Fruit fly (Drosophila melanogaster) whole organism, adult: ENCODE data around the gene Nrx-IV.

Experiments
- CG11617 ChIP-seq: fragments of 200-800 bp; sonication (Bioruptor generic); optimal IDR thresholded peaks from 2 replicates; lab custom pipeline; 2017; ENCODE audit warnings: mild to moderate bottlenecking, missing biosample characterization, missing genetic modification reagents, missing genetic modification characterization
- CG12768 ChIP-seq: fragments of 200-800 bp; sonication (Bioruptor generic); optimal IDR thresholded peaks from 2 replicates; lab custom pipeline; 2017; ENCODE audit warnings: missing biosample characterization, missing genetic modification characterization, mild to moderate bottlenecking, moderate library complexity, missing genetic modification reagents
- CG14711 ChIP-seq: fragments of 200-800 bp; sonication (Bioruptor generic); optimal IDR thresholded peaks from 2 replicates; lab custom pipeline; 2018; ENCODE audit warnings: missing biosample characterization, mild to moderate bottlenecking, missing genetic modification characterization, moderate library complexity
- CG1620 ChIP-seq: fragments of 200-800 bp; sonication (Bioruptor generic); optimal IDR thresholded peaks from 2 replicates; lab custom pipeline; 2016; ENCODE audit warnings: missing biosample characterization, missing genetic modification characterization
- CG33017 ChIP-seq: fragments of 200-800 bp; sonication (Bioruptor generic); optimal IDR thresholded peaks from 2 replicates; lab custom pipeline; 2018; ENCODE audit warnings: missing biosample characterization, mild to moderate bottlenecking, missing genetic modification characterization, moderate library complexity
- CG5204 ChIP-seq: fragments of 200-800 bp; sonication (Bioruptor generic); optimal IDR thresholded peaks from 2 replicates; lab custom pipeline; 2016; ENCODE audit warnings: missing biosample characterization, missing genetic modification characterization
- CG7045 ChIP-seq: fragments of 200-800 bp; sonication (Bioruptor generic); optimal IDR thresholded peaks from 2 replicates; lab custom pipeline; 2017; ENCODE audit warnings: missing biosample characterization, mild to moderate bottlenecking, missing genetic modification characterization
- CG7101 ChIP-seq: fragments of 200-800 bp; sonication (Bioruptor generic); optimal IDR thresholded peaks from 2 replicates; lab custom pipeline; 2018; ENCODE audit warnings: missing biosample characterization, mild to moderate bottlenecking, missing genetic modification characterization, moderate library complexity
- Clk ChIP-seq: fragments of 200-800 bp; sonication (Bioruptor generic); optimal IDR thresholded peaks from 2 replicates; lab custom pipeline; 2017; ENCODE audit warnings: missing biosample characterization, missing genetic modification characterization
- Crg-1 ChIP-seq: fragments of 200-800 bp; sonication (Bioruptor generic); optimal IDR thresholded peaks from 2 replicates; lab custom pipeline; 2016; ENCODE audit warnings: missing biosample characterization, missing genetic modification characterization
- Hr96 ChIP-seq: fragments of 200-800 bp; sonication (Bioruptor generic); optimal IDR thresholded peaks from 2 replicates; lab custom pipeline; 2016; ENCODE audit warnings: missing biosample characterization, missing genetic modification characterization
- Mnt ChIP-seq: fragments of 200-800 bp; sonication (Bioruptor generic); optimal IDR thresholded peaks from 2 replicates; lab custom pipeline; 2016; ENCODE audit warnings: missing biosample characterization, mild to moderate bottlenecking, missing genetic modification characterization
- bab1 ChIP-seq: fragments of 200-800 bp; sonication (Bioruptor generic); optimal IDR thresholded peaks from 3 replicates; lab custom pipeline; 2019; ENCODE audit warnings: missing biosample characterization, mild to moderate bottlenecking, missing genetic modification characterization, moderate library complexity
- cic ChIP-seq: fragments of 200-800 bp; sonication (Bioruptor generic); optimal IDR thresholded peaks from 2 replicates; lab custom pipeline; 2017; ENCODE audit warnings: missing biosample characterization, mild to moderate bottlenecking, missing genetic modification characterization, moderate library complexity
- cnc ChIP-seq, 2 experiments: fragments of >200 bp; optimal IDR thresholded peaks; 2 replicates each; lab custom pipeline; 2017
- kay ChIP-seq: fragments of 200-800 bp; sonication (Bioruptor generic); peaks from one replicate; lab custom pipeline; 2016; ENCODE audit warnings: missing biosample characterization, missing genetic modification characterization, borderline replicate concordance
- ovo ChIP-seq: fragments of 200-800 bp; sonication (Bioruptor generic); optimal IDR thresholded peaks from 2 replicates; lab custom pipeline; 2016; ENCODE audit warnings: missing biosample characterization, missing genetic modification characterization
- pad ChIP-seq: fragments of 200-800 bp; sonication (Bioruptor generic); optimal IDR thresholded peaks from 3 replicates; lab custom pipeline; 2017; ENCODE audit warnings: missing biosample characterization, missing genetic modification characterization, mild to moderate bottlenecking, moderate library complexity, missing genetic modification reagents
- tj ChIP-seq: fragments of 200-800 bp; sonication (Bioruptor generic); optimal IDR thresholded peaks from 3 replicates; lab custom pipeline; 2017; ENCODE audit warnings: missing biosample characterization, mild to moderate bottlenecking, missing genetic modification characterization, moderate library complexity
- toe ChIP-seq: fragments of 200-800 bp; sonication (Bioruptor generic); optimal IDR thresholded peaks from 2 replicates; lab custom pipeline; 2016; ENCODE audit warnings: missing biosample characterization, missing genetic modification characterization

Nrx-IV gene

dm6 chr3L:12138113-12138899 is 8.0 kb upstream of the Nrx-IV start, which contains the start of the genes ND-SGDH and RhoGAP68F:
ND-SGDH (minus strand) TSS chr3L:12138584.
RhoGAP68F (plus strand) TSS chr3L:12138868.
- peak; percentile 88 for TF ChIP-seq CG12768
- TF ChIP-seq CG1620 (GFP tag; lab: Kevin White, UChicago): peak; percentile 85
- no peak for TF ChIP-seq kay (GFP tag; lab: Kevin White, UChicago)
- peak; percentile 90 for TF ChIP-seq tj (GFP tag; lab: Kevin White, UChicago)
- peak; percentile 73 for TF ChIP-seq Mnt (GFP tag; lab: Kevin White, UChicago)
- TF ChIP-seq Clk: peak; percentile 85
- peak; percentile 85 for TF ChIP-seq CG11617 (GFP tag; lab: Kevin White, UChicago)
- TF ChIP-seq ovo (GFP tag; lab: Kevin White, UChicago): peak; percentile 61
- TF ChIP-seq toe (GFP tag; lab: Kevin White, UChicago): peak; percentile 94
- no peak for TF ChIP-seq cnc (optimal IDR thresholded peaks at IDR 0.05; lab: Kevin White, UChicago)
- TF ChIP-seq CG14711 (tag; lab: Kevin White, UChicago): peak; percentile 68
- no peak for TF ChIP-seq CG5204 (GFP tag; lab: Kevin White, UChicago)
- peak; percentile 83 for TF ChIP-seq CG7101 (tag; lab: Kevin White, UChicago)
- peak; percentile 73 for TF ChIP-seq CG33017 (tag; lab: Kevin White, UChicago)
- peak; percentile 69 for TF ChIP-seq bab1
- peak; percentile 48 for TF ChIP-seq cic (GFP tag; lab: Kevin White, UChicago)
- peak; percentile 88 for TF ChIP-seq Hr96 (GFP tag; lab: Kevin White, UChicago)
- peak; percentile 70 for TF ChIP-seq pad (GFP tag; lab: Kevin White, UChicago)
- TF ChIP-seq Crg-1 (GFP tag; lab: Kevin White, UChicago): peak; percentile 77
- peak; percentile 87 for TF ChIP-seq CG7045

dm6 chr3L:12139232-12139698 is 7.1 kb upstream of the Nrx-IV start:
- peak; percentile 35 for TF ChIP-seq CG14711 (tag; lab: Kevin White, UChicago)
- peak; percentile 49 for TF ChIP-seq CG7045
- peak; percentile 19 for TF ChIP-seq CG11617 (GFP tag; lab: Kevin White, UChicago)
- TF ChIP-seq ovo (GFP tag; lab: Kevin White, UChicago): no peak
- no peak for TF ChIP-seq Mnt (GFP tag; lab: Kevin White, UChicago)
- TF ChIP-seq toe (GFP tag; lab: Kevin White, UChicago): no peak
- peak; percentile 29 for TF ChIP-seq CG7101 (tag; lab: Kevin White, UChicago)
- no peak for TF ChIP-seq Hr96 (GFP tag; lab: Kevin White, UChicago)
- TF ChIP-seq cic (GFP tag; lab: Kevin White, UChicago): no peak
- peak; percentile 33 for TF ChIP-seq CG33017 (tag; lab: Kevin White, UChicago)
- TF ChIP-seq cnc (optimal IDR thresholded peaks at IDR 0.05; lab: Kevin White, UChicago): no peak
- no peak for TF ChIP-seq Clk
- peak; percentile 7 for TF ChIP-seq pad (GFP tag; lab: Kevin White, UChicago)
- peak; percentile 12 for TF ChIP-seq Crg-1 (GFP tag; lab: Kevin White, UChicago)
- TF ChIP-seq tj (GFP tag; lab: Kevin White, UChicago): no peak
- TF ChIP-seq bab1: no peak
- TF ChIP-seq CG1620 (GFP tag; lab: Kevin White, UChicago): peak; percentile 26

- peak; percentile 48 for TF ChIP-seq ovo (GFP tag; lab: Kevin White, UChicago)
- no peak for TF ChIP-seq Crg-1 (GFP tag; lab: Kevin White, UChicago)
- peak; percentile 30 for TF ChIP-seq Mnt (GFP tag; lab: Kevin White, UChicago)
Observed at dm6 chr3L:12146970-12147369, 651 bp downstream of the Nrx-IV start.

dm6 chr3L:12149024-12149423 is 2.7 kb downstream of the Nrx-IV start, which contains the start of gene CG32099:
CG32099 (plus strand) TSS chr3L:12149273.
- TF ChIP-seq CG14711 (tag; lab: Kevin White, UChicago): peak; percentile 13
- TF ChIP-seq kay (GFP tag; lab: Kevin White, UChicago): no peak

dm6 chr3L:12162156-12162682 is 15.9 kb downstream of the Nrx-IV start:
- TF ChIP-seq Mnt (GFP tag; lab: Kevin White, UChicago) (no peak), CG7045 (no peak), kay (GFP tag; lab: Kevin White, UChicago) (no peak), CG1620 (GFP tag; lab: Kevin White, UChicago) (no peak), cnc (optimal IDR thresholded peaks at IDR 0.05; lab: Kevin White, UChicago) (no peak), cic (GFP tag; lab: Kevin White, UChicago) (no peak), toe (GFP tag; lab: Kevin White, UChicago) (no peak), ovo (GFP tag; lab: Kevin White, UChicago) (no peak), bab1 (no peak), Crg-1 (GFP tag; lab: Kevin White, UChicago) (no peak), CG33017 (tag; lab: Kevin White, UChicago) (no peak), CG5204 (GFP tag; lab: Kevin White, UChicago) (no peak), CG11617 (GFP tag; lab: Kevin White, UChicago) (no peak), CG12768 (no peak), tj (GFP tag; lab: Kevin White, UChicago) (no peak)

dm6 chr3L:12163082-12163481 is 16.8 kb downstream of the Nrx-IV start:
- no peak for TF ChIP-seq Clk
- TF ChIP-seq CG33017 (tag; lab: Kevin White, UChicago): no peak
- no peak for TF ChIP-seq cic (GFP tag; lab: Kevin White, UChicago)
